Worm (Caenorhabditis elegans) whole organism, L4 larva: ENCODE measurements around the gene sec-6.

ENCODE experiments used
- F26F4.8 ChIP-seq: fragments of 200-800 bp; sonication (Bioruptor generic); conservative IDR thresholded peaks from 2 replicates; pipeline ENCODE4 v1.3.6; 2022; ENCODE audit warnings: missing genetic modification characterization, missing compliant biosample characterization
- F44E2.7 ChIP-seq: fragments of 200-800 bp; sonication (Bioruptor generic); IDR thresholded peaks from 2 replicates; pipeline ENCODE4 v2.1.2; 2022; ENCODE audit warnings: missing genetic modification characterization, missing compliant biosample characterization
- Y105C5A.15 ChIP-seq: fragments of 200-800 bp; sonication (Bioruptor generic); IDR thresholded peaks from 2 replicates; pipeline ENCODE4 v1.3.6; 2022; ENCODE audit warnings: missing genetic modification characterization, missing compliant biosample characterization
- Y48G9A.11 ChIP-seq: fragments of 200-800 bp; sonication (Bioruptor generic); IDR thresholded peaks from 2 replicates; pipeline ENCODE4 v1.3.6; 2022; ENCODE audit warnings: missing genetic modification reagents, missing genetic modification characterization, missing compliant biosample characterization
- Y5F2A.4 ChIP-seq: fragments of 200-800 bp; sonication (Bioruptor generic); optimal IDR thresholded peaks from 2 replicates; lab custom pipeline; 2018; ENCODE audit warnings: mild to moderate bottlenecking, missing genetic modification characterization, missing compliant biosample characterization
- ZK337.2 ChIP-seq: fragments of 200-800 bp; sonication (Bioruptor generic); IDR thresholded peaks from 2 replicates; pipeline ENCODE4 v1.3.6; 2022; ENCODE audit warnings: missing genetic modification reagents, missing genetic modification characterization, missing compliant biosample characterization
- ZK546.5 ChIP-seq, 2 experiments: sonication (generic microtip); optimal IDR thresholded peaks; 2 replicates each; lab custom pipeline; 2017; ENCODE audit warnings: missing biosample characterization in 2 of 2, missing genetic modification characterization in 2 of 2
- aha-1 ChIP-seq: fragments of 150-350 bp; peaks from one replicate; lab custom pipeline; 2014; ENCODE audit warnings: missing biosample characterization, missing genetic modification characterization
- attf-4 ChIP-seq: sonication (generic microtip); optimal IDR thresholded peaks from 3 replicates; lab custom pipeline; 2017; ENCODE audit warnings: missing biosample characterization, missing genetic modification characterization
- ceh-44 ChIP-seq: fragments of 200-800 bp; sonication (Bioruptor generic); IDR thresholded peaks from 2 replicates; pipeline ENCODE4 v1.3.6; 2022; ENCODE audit warnings: missing genetic modification reagents, missing genetic modification characterization, missing compliant biosample characterization
- ceh-62 ChIP-seq: sonication (generic microtip); optimal IDR thresholded peaks from 2 replicates; lab custom pipeline; 2017; ENCODE audit warnings: missing biosample characterization, missing genetic modification characterization
- ceh-82 ChIP-seq: sonication (generic microtip); optimal IDR thresholded peaks from 2 replicates; lab custom pipeline; 2017; ENCODE audit warnings: missing biosample characterization, missing genetic modification characterization
- daf-12 ChIP-seq: fragments of 150-350 bp; optimal IDR thresholded peaks from 2 replicates; lab custom pipeline; 2014; ENCODE audit warnings: missing biosample characterization, missing genetic modification reagents, missing genetic modification characterization
- daf-16 ChIP-seq, 3 experiments: sonication (generic microtip); optimal IDR thresholded peaks; 2 replicates each; lab custom pipeline; 2016 to 2017; ENCODE audit warnings: missing genetic modification characterization in 3 of 3, missing genetic modification reagents in 3 of 3, mild to moderate bottlenecking in 2 of 3, missing compliant biosample characterization in 2 of 3, missing biosample characterization in 1 of 3, moderate library complexity in 1 of 3
- dmd-6 ChIP-seq: fragments of 200-800 bp; sonication (Bioruptor generic); IDR thresholded peaks from 2 replicates; pipeline ENCODE4 v1.3.6; 2022; ENCODE audit warnings: missing genetic modification reagents, missing genetic modification characterization, missing compliant biosample characterization
- dpl-1 ChIP-seq: fragments of 150-350 bp; optimal IDR thresholded peaks from 2 replicates; lab custom pipeline; 2014; ENCODE audit warnings: missing biosample characterization, missing genetic modification reagents, missing genetic modification characterization
- duxl-1 ChIP-seq: sonication (generic microtip); optimal IDR thresholded peaks from 2 replicates; lab custom pipeline; 2016; ENCODE audit warnings: mild to moderate bottlenecking, missing genetic modification characterization, moderate library complexity, missing compliant biosample characterization; ENCODE audit not compliant: poor library complexity
- egl-43 ChIP-seq: fragments of 200-800 bp; sonication (Bioruptor generic); IDR thresholded peaks from 2 replicates; pipeline ENCODE4 v1.3.6; 2022; ENCODE audit warnings: missing genetic modification reagents, missing genetic modification characterization, missing compliant biosample characterization
- fkh-10 ChIP-seq: fragments of 150-350 bp; optimal IDR thresholded peaks from 2 replicates; lab custom pipeline; 2014; ENCODE audit warnings: missing biosample characterization, missing genetic modification reagents, missing genetic modification characterization
- gei-8 ChIP-seq: fragments of 200-800 bp; sonication (Bioruptor generic); optimal IDR thresholded peaks from 2 replicates; lab custom pipeline; 2018; ENCODE audit warnings: mild to moderate bottlenecking, missing genetic modification characterization, missing compliant biosample characterization
- hlh-30 ChIP-seq: sonication (generic microtip); optimal IDR thresholded peaks from 2 replicates; lab custom pipeline; 2017; ENCODE audit warnings: antibody characterized with exemption, mild to moderate bottlenecking, missing genetic modification characterization, missing compliant biosample characterization; ENCODE audit not compliant: insufficient read depth
- lin-1 ChIP-seq: fragments of 200-800 bp; sonication (Bioruptor generic); IDR thresholded peaks from 2 replicates; pipeline ENCODE4 v1.3.6; 2022; ENCODE audit warnings: missing genetic modification reagents, missing genetic modification characterization, missing compliant biosample characterization
- lin-13 ChIP-seq: fragments of 150-350 bp; optimal IDR thresholded peaks from 2 replicates; lab custom pipeline; 2014; ENCODE audit warnings: missing biosample characterization, missing genetic modification reagents, missing genetic modification characterization
- lin-15B ChIP-seq: fragments of 150-350 bp; sonication (generic microtip); optimal IDR thresholded peaks from 3 replicates; lab custom pipeline; 2014; ENCODE audit warnings: missing biosample characterization, missing genetic modification characterization
- lin-38 ChIP-seq: fragments of 200-800 bp; sonication (Bioruptor generic); IDR thresholded peaks from 2 replicates; pipeline ENCODE4 v1.3.6; 2022; ENCODE audit warnings: missing genetic modification reagents, missing genetic modification characterization, missing compliant biosample characterization
- lir-3 ChIP-seq: sonication (generic microtip); optimal IDR thresholded peaks from 2 replicates; lab custom pipeline; 2016; ENCODE audit warnings: mild to moderate bottlenecking, missing genetic modification characterization, missing compliant biosample characterization
- lsy-2 ChIP-seq, 2 experiments: fragments of 150-350 bp in 1 of 2; sonication (generic microtip) in 1 of 2; optimal IDR thresholded peaks; 2 replicates each; lab custom pipeline; 2014 to 2017; ENCODE audit warnings: missing biosample characterization in 2 of 2, missing genetic modification characterization in 2 of 2
- madf-5 ChIP-seq, 2 experiments: fragments of 200-800 bp; sonication (Bioruptor generic); IDR thresholded peaks; 2 replicates each; pipeline ENCODE4 v1.3.6; 2022; ENCODE audit warnings: missing compliant biosample characterization in 2 of 2, missing genetic modification characterization in 2 of 2
- madf-9 ChIP-seq: fragments of 200-800 bp; sonication (Bioruptor generic); conservative IDR thresholded peaks from 2 replicates; pipeline ENCODE4 v1.3.6; 2022; ENCODE audit warnings: missing genetic modification reagents, missing genetic modification characterization, missing compliant biosample characterization
- mdt-29 ChIP-seq: fragments of 200-800 bp; sonication (Bioruptor generic); IDR thresholded peaks from 2 replicates; pipeline ENCODE4 v1.3.6; 2022; ENCODE audit warnings: missing genetic modification reagents, missing genetic modification characterization, missing compliant biosample characterization
- mep-1 ChIP-seq: fragments of 150-350 bp; sonication (generic microtip); optimal IDR thresholded peaks from 3 replicates; lab custom pipeline; 2014; ENCODE audit warnings: missing biosample characterization, missing genetic modification characterization
- mes-2 ChIP-seq: sonication (generic microtip); optimal IDR thresholded peaks from 2 replicates; lab custom pipeline; 2016; ENCODE audit warnings: missing genotype, mild to moderate bottlenecking, missing genetic modification characterization, missing compliant biosample characterization; ENCODE audit not compliant: poor library complexity, severe bottlenecking
- mxl-2 ChIP-seq: fragments of 200-800 bp; sonication (Bioruptor generic); conservative IDR thresholded peaks from 2 replicates; pipeline ENCODE4 v1.3.6; 2022; ENCODE audit warnings: missing genetic modification reagents, missing genetic modification characterization, missing compliant biosample characterization
- nhr-28 ChIP-seq: fragments of 150-350 bp; optimal IDR thresholded peaks from 2 replicates; lab custom pipeline; 2014; ENCODE audit warnings: missing biosample characterization, missing genetic modification characterization
- nhr-41 ChIP-seq: fragments of 200-800 bp; sonication (Bioruptor generic); IDR thresholded peaks from 2 replicates; pipeline ENCODE4 v1.3.6; 2022; ENCODE audit warnings: missing genetic modification reagents, missing genetic modification characterization, missing compliant biosample characterization
- pha-4 ChIP-seq, 2 experiments: fragments of 150-350 bp in 1 of 2; fragments of 200-800 bp in 1 of 2; sonication (Bioruptor generic) in 1 of 2; IDR thresholded peaks in 1 of 2; optimal IDR thresholded peaks in 1 of 2; 2 replicates each; pipeline versions ENCODE4 v1.3.6 to Lab custom; 2014 to 2022; ENCODE audit warnings: missing genetic modification characterization in 2 of 2, missing genetic modification reagents in 2 of 2, missing biosample characterization in 1 of 2, missing compliant biosample characterization in 1 of 2
- pqm-1 ChIP-seq: sonication (generic microtip); optimal IDR thresholded peaks from 2 replicates; lab custom pipeline; 2017; ENCODE audit warnings: missing biosample characterization, missing genetic modification characterization
- saeg-2 ChIP-seq: fragments of 200-800 bp; sonication (Bioruptor generic); IDR thresholded peaks from 2 replicates; pipeline ENCODE4 v1.3.6; 2022; ENCODE audit warnings: missing genetic modification reagents, missing genetic modification characterization, missing compliant biosample characterization
- skn-1 ChIP-seq: fragments of 150-350 bp; optimal IDR thresholded peaks from 2 replicates; lab custom pipeline; 2014; ENCODE audit warnings: missing biosample characterization, missing genetic modification characterization
- spr-1 ChIP-seq: sonication (generic microtip); optimal IDR thresholded peaks from 2 replicates; lab custom pipeline; 2016; ENCODE audit warnings: mild to moderate bottlenecking, missing genetic modification characterization, missing compliant biosample characterization
- spr-3 ChIP-seq: fragments of 200-800 bp; sonication (Bioruptor generic); optimal IDR thresholded peaks from 2 replicates; lab custom pipeline; 2018; ENCODE audit warnings: mild to moderate bottlenecking, missing genetic modification characterization, missing compliant biosample characterization
- tra-1 ChIP-seq: fragments of 200-800 bp; sonication (Bioruptor generic); IDR thresholded peaks from 2 replicates; pipeline ENCODE4 v1.3.6; 2022; ENCODE audit warnings: missing genetic modification reagents, missing genetic modification characterization, missing compliant biosample characterization
- unc-130 ChIP-seq: sonication (generic microtip); optimal IDR thresholded peaks from 2 replicates; lab custom pipeline; 2016; ENCODE audit warnings: missing genetic modification reagents, missing genetic modification characterization, missing compliant biosample characterization
- unc-62 ChIP-seq, 3 experiments: fragments of 150-350 bp in 1 of 3; sonication (generic microtip); optimal IDR thresholded peaks in 2 of 3; peaks in 1 of 3; 1 replicate in 1 of 3; 2 replicates in 2 of 3; lab custom pipeline; 2014 to 2017; ENCODE audit warnings: missing biosample characterization in 3 of 3, missing genetic modification characterization in 3 of 3, missing genetic modification reagents in 3 of 3, missing genotype in 1 of 3
- vab-7 ChIP-seq: fragments of 200-800 bp; sonication (Bioruptor generic); IDR thresholded peaks from 2 replicates; pipeline ENCODE4 v1.3.6; 2022; ENCODE audit warnings: missing genetic modification reagents, missing genetic modification characterization, missing compliant biosample characterization
- zfp-3 ChIP-seq: fragments of 200-800 bp; sonication (Bioruptor generic); conservative IDR thresholded peaks from 2 replicates; pipeline ENCODE4 v1.3.6; 2022; ENCODE audit warnings: missing genetic modification reagents, missing genetic modification characterization, missing compliant biosample characterization
- zip-2 ChIP-seq: fragments of 150-350 bp; optimal IDR thresholded peaks from 2 replicates; lab custom pipeline; 2014; ENCODE audit warnings: missing biosample characterization, missing genetic modification characterization
- ztf-11 ChIP-seq: fragments of 150-350 bp; optimal IDR thresholded peaks from 2 replicates; lab custom pipeline; 2014; ENCODE audit warnings: missing biosample characterization, missing genetic modification characterization

sec-6 gene

ce11 chrII:5358137-5358745, 1.1 kb upstream of the sec-6 start, which contains the start of the genes F09E5.11 and bmy-1:
Gene F09E5.11 (minus strand): TSS chrII:5358187.
Gene bmy-1 (plus strand): TSS chrII:5358695.
- TF ChIP-seq mes-2 (tag; lab: Kevin White, UChicago) (peak; percentile 99), nhr-28 (peak; percentile 53), skn-1 (no peak), ceh-44 (peak; percentile 84), mep-1 (tag; lab: Kevin White, UChicago) (peak; percentile 81), pha-4 (GFP tag; IDR thresholded peaks at IDR 0.05; lab: Robert Waterston, UW) (peak; percentile 67), pha-4 (tag; optimal IDR thresholded peaks at IDR 0.05; lab: Kevin White, UChicago) (no peak), spr-3 (GFP tag; lab: Kevin White, UChicago) (no peak), madf-9 (GFP tag; lab: Robert Waterston, UW) (peak; percentile 67), spr-1 (tag; lab: Kevin White, UChicago) (peak; percentile 34), Y5F2A.4 (no peak), lsy-2 (tag; optimal IDR thresholded peaks at IDR 0.05; lab: Kevin White, UChicago) (peak in 1 of 2 experiments; percentile 85), zip-2 (tag; lab: Kevin White, UChicago) (no peak), F26F4.8 (GFP tag; lab: Robert Waterston, UW) (no peak), ZK546.5 (tag; optimal IDR thresholded peaks at IDR 0.05; lab: Kevin White, UChicago) (no peak), tra-1 (peak; percentile 75; the same call in 1 of the 2 replicates), daf-16 (GFP tag; optimal IDR thresholded peaks at IDR 0.05; lab: Kevin White, UChicago) (no peak), daf-16 (tag; optimal IDR thresholded peaks at IDR 0.05; lab: Kevin White, UChicago) (no peak), pqm-1 (tag; lab: Kevin White, UChicago) (no peak), duxl-1 (tag; lab: Kevin White, UChicago) (peak; percentile 72), dpl-1 (GFP tag; lab: Kevin White, UChicago) (peak; percentile 79), mdt-29 (no peak), Y48G9A.11 (GFP tag; lab: Robert Waterston, UW) (peak; percentile 74; the same call in 1 of the 2 replicates), attf-4 (tag; lab: Kevin White, UChicago) (no peak), lin-13 (GFP tag; lab: Kevin White, UChicago) (peak; percentile 79), ceh-62 (tag; lab: Kevin White, UChicago) (no peak), madf-5 (GFP tag; IDR thresholded peaks at IDR 0.05; lab: Robert Waterston, UW) (no peak), lin-15B (peak; percentile 83), vab-7 (GFP tag; lab: Robert Waterston, UW) (peak; percentile 82), unc-62 (GFP tag; optimal IDR thresholded peaks at IDR 0.05 in 1 of 2; lab: Kevin White, UChicago) (peak in 1 of 2 experiments; percentile 89), unc-62 (tag; optimal IDR thresholded peaks at IDR 0.05; lab: Kevin White, UChicago) (no peak), lin-38 (GFP tag; lab: Robert Waterston, UW) (peak; percentile 78), ZK337.2 (GFP tag; lab: Robert Waterston, UW) (peak; percentile 93), F44E2.7 (GFP tag; lab: Robert Waterston, UW) (no peak), lin-1 (GFP tag; lab: Robert Waterston, UW) (no peak), ztf-11 (no peak), aha-1 (peak; percentile 98), hlh-30 (peak; percentile 58), unc-130 (peak; percentile 98), nhr-41 (GFP tag; lab: Robert Waterston, UW) (no peak), gei-8 (GFP tag; lab: Kevin White, UChicago) (no peak), fkh-10 (GFP tag; lab: Kevin White, UChicago) (peak; percentile 61), egl-43 (GFP tag; lab: Robert Waterston, UW) (no peak), lir-3 (tag; lab: Kevin White, UChicago) (no peak), Y105C5A.15 (GFP tag; lab: Robert Waterston, UW) (no peak), dmd-6 (GFP tag; lab: Robert Waterston, UW) (peak; percentile 77), daf-12 (tag; lab: Kevin White, UChicago) (no peak), ceh-82 (tag; lab: Kevin White, UChicago) (no peak), zfp-3 (0 out of 2 replicates have a peak, but pooled peaks have one; percentile 14), saeg-2 (GFP tag; lab: Robert Waterston, UW) (peak; percentile 60; the same call in 1 of the 2 replicates), mxl-2 (no peak)
